Worm (Caenorhabditis elegans) whole organism, midembryonic: ENCODE results near the gene R07B7.6.

ENCODE experiments used
- T22C8.4 ChIP-seq: fragments of 200-800 bp; sonication (Bioruptor generic); IDR thresholded peaks from 2 replicates; pipeline ENCODE4 v1.3.6; 2022; ENCODE audit warnings: missing genetic modification characterization, missing compliant biosample characterization
- cog-1 ChIP-seq: sonication (generic microtip); optimal IDR thresholded peaks from 2 replicates; lab custom pipeline; 2016; ENCODE audit warnings: missing genetic modification characterization, missing compliant biosample characterization
- flt-1 ChIP-seq: fragments of 200-800 bp; sonication (Bioruptor generic); IDR thresholded peaks from 2 replicates; pipeline ENCODE4 v1.3.6; 2022; ENCODE audit warnings: missing genetic modification characterization, missing compliant biosample characterization
- klf-2 ChIP-seq: fragments of 200-800 bp; sonication (Bioruptor generic); conservative IDR thresholded peaks from 2 replicates; pipeline ENCODE4 v1.3.6; 2022; ENCODE audit warnings: missing genetic modification reagents, missing genetic modification characterization, missing compliant biosample characterization
- med-1 ChIP-seq: sonication (generic microtip); optimal IDR thresholded peaks from 2 replicates; lab custom pipeline; 2017; ENCODE audit warnings: missing genetic modification characterization, mild to moderate bottlenecking, missing compliant biosample characterization, antibody characterized with exemption, missing genetic modification reagents; ENCODE audit not compliant: insufficient read depth
- ref-1 ChIP-seq: fragments of 200-800 bp; sonication (Bioruptor generic); conservative IDR thresholded peaks from 2 replicates; pipeline ENCODE4 v1.3.6; 2022; ENCODE audit warnings: missing genetic modification reagents, missing genetic modification characterization, missing compliant biosample characterization
- tab-1 ChIP-seq: fragments of 200-800 bp; sonication (Bioruptor generic); IDR thresholded peaks from 2 replicates; pipeline ENCODE4 v1.3.6; 2022; ENCODE audit warnings: missing genetic modification characterization, missing compliant biosample characterization
- ztf-23 ChIP-seq: fragments of 200-800 bp; sonication (Bioruptor generic); IDR thresholded peaks from 2 replicates; pipeline ENCODE4 v1.3.6; 2022; ENCODE audit warnings: missing genetic modification reagents, missing genetic modification characterization, missing compliant biosample characterization
- ztf-29 ChIP-seq: fragments of 200-800 bp; sonication (Bioruptor generic); IDR thresholded peaks from 2 replicates; pipeline ENCODE4 v1.3.6; 2022; ENCODE audit warnings: missing genetic modification reagents, missing genetic modification characterization, missing compliant biosample characterization

R07B7.6 gene

ce11 chrV:12084216-12084615 lies 9.4 kb upstream of the R07B7.6 start, which contains the start of gene R07B7.8:
Gene R07B7.8 (minus strand): TSS chrV:12084316.
- no peak for TF ChIP-seq ztf-23 (GFP tag; lab: Robert Waterston, UW)
- TF ChIP-seq klf-2 = no peak
- TF ChIP-seq T22C8.4 = no peak
- no peak for TF ChIP-seq flt-1 (GFP tag; lab: Robert Waterston, UW)
- TF ChIP-seq tab-1 (GFP tag; lab: Robert Waterston, UW) = no peak
- TF ChIP-seq med-1 = no peak
- TF ChIP-seq ref-1 (GFP tag; lab: Robert Waterston, UW) = no peak
- TF ChIP-seq ztf-29 (GFP tag; lab: Robert Waterston, UW) = no peak
- no peak for TF ChIP-seq cog-1 (tag; lab: Kevin White, UChicago)

ce11 chrV:12082932-12083331 lies 8.1 kb upstream of the R07B7.6 start, which contains the start of gene R07B7.10:
Gene R07B7.10 (plus strand): TSS chrV:12083216.
- TF ChIP-seq med-1 = no peak
- no peak for TF ChIP-seq T22C8.4
- no peak for TF ChIP-seq ztf-23 (GFP tag; lab: Robert Waterston, UW)
- no peak for TF ChIP-seq tab-1 (GFP tag; lab: Robert Waterston, UW)

- TF ChIP-seq cog-1 (tag; lab: Kevin White, UChicago) = no peak
Observed at ce11 chrV:12080274-12080673, 5.5 kb upstream of the R07B7.6 start, which contains the start of gene R07B7.9. Gene R07B7.9 (minus strand): TSS chrV:12080374.

- TF ChIP-seq ref-1 (GFP tag; lab: Robert Waterston, UW) (no peak), klf-2 (no peak), ztf-29 (GFP tag; lab: Robert Waterston, UW) (no peak), tab-1 (GFP tag; lab: Robert Waterston, UW) (no peak), T22C8.4 (no peak), med-1 (no peak), cog-1 (tag; lab: Kevin White, UChicago) (no peak), ztf-23 (GFP tag; lab: Robert Waterston, UW) (no peak), flt-1 (GFP tag; lab: Robert Waterston, UW) (no peak)
Observed at ce11 chrV:12075983-12076382, 1.2 kb upstream of the R07B7.6 start.

- TF ChIP-seq ztf-29 (GFP tag; lab: Robert Waterston, UW) = no peak
- no peak for TF ChIP-seq tab-1 (GFP tag; lab: Robert Waterston, UW)
- TF ChIP-seq cog-1 (tag; lab: Kevin White, UChicago) = no peak
- no peak for TF ChIP-seq ref-1 (GFP tag; lab: Robert Waterston, UW)
- TF ChIP-seq T22C8.4 = no peak
- TF ChIP-seq flt-1 (GFP tag; lab: Robert Waterston, UW) = no peak
- no peak for TF ChIP-seq klf-2
- TF ChIP-seq med-1 = no peak
- TF ChIP-seq ztf-23 (GFP tag; lab: Robert Waterston, UW) = no peak
Observed at ce11 chrV:12071483-12071882, 3.3 kb downstream of the R07B7.6 start.

- TF ChIP-seq ztf-29 (GFP tag; lab: Robert Waterston, UW) (no peak), ztf-23 (GFP tag; lab: Robert Waterston, UW) (no peak), cog-1 (tag; lab: Kevin White, UChicago) (no peak), med-1 (no peak), T22C8.4 (no peak), tab-1 (GFP tag; lab: Robert Waterston, UW) (no peak), flt-1 (GFP tag; lab: Robert Waterston, UW) (no peak), klf-2 (no peak), ref-1 (GFP tag; lab: Robert Waterston, UW) (no peak)
Observed at ce11 chrV:12070419-12070818, 4.4 kb downstream of the R07B7.6 start, which contains the start of gene kmo-1. Gene kmo-1 (minus strand): TSS chrV:12070519.

ce11 chrV:12068437-12068836 lies 6.3 kb downstream of the R07B7.6 start, which contains the start of gene kmo-2:
Gene kmo-2 (minus strand): TSS chrV:12068537.
- no peak for TF ChIP-seq cog-1 (tag; lab: Kevin White, UChicago)
- no peak for TF ChIP-seq med-1
- no peak for TF ChIP-seq ref-1 (GFP tag; lab: Robert Waterston, UW)
- no peak for TF ChIP-seq T22C8.4
- TF ChIP-seq tab-1 (GFP tag; lab: Robert Waterston, UW) = no peak

ce11 chrV:12065859-12066258 lies 8.9 kb downstream of the R07B7.6 start:
- no peak for TF ChIP-seq T22C8.4
- no peak for TF ChIP-seq klf-2
- no peak for TF ChIP-seq cog-1 (tag; lab: Kevin White, UChicago)
- no peak for TF ChIP-seq ztf-29 (GFP tag; lab: Robert Waterston, UW)
- TF ChIP-seq flt-1 (GFP tag; lab: Robert Waterston, UW) = no peak
- TF ChIP-seq tab-1 (GFP tag; lab: Robert Waterston, UW) = no peak
- no peak for TF ChIP-seq med-1
- no peak for TF ChIP-seq ztf-23 (GFP tag; lab: Robert Waterston, UW)
- TF ChIP-seq ref-1 (GFP tag; lab: Robert Waterston, UW) = no peak

- TF ChIP-seq ztf-29 (GFP tag; lab: Robert Waterston, UW) = no peak
- TF ChIP-seq T22C8.4 = peak; percentile 48; the same call in 1 of the 2 replicates
- TF ChIP-seq ztf-23 (GFP tag; lab: Robert Waterston, UW) = no peak
- TF ChIP-seq flt-1 (GFP tag; lab: Robert Waterston, UW) = 0 out of 2 replicates have a peak, but pooled peaks have one; percentile 46
- TF ChIP-seq tab-1 (GFP tag; lab: Robert Waterston, UW) = no peak
- TF ChIP-seq med-1 = no peak
- no peak for TF ChIP-seq klf-2
- no peak for TF ChIP-seq cog-1 (tag; lab: Kevin White, UChicago)
- no peak for TF ChIP-seq ref-1 (GFP tag; lab: Robert Waterston, UW)
Observed at ce11 chrV:12065369-12065768, 9.4 kb downstream of the R07B7.6 start, which contains the start of gene pqn-53. Gene pqn-53 (minus strand): TSS chrV:12065391.

- TF ChIP-seq flt-1 (GFP tag; lab: Robert Waterston, UW) (0 out of 2 replicates have a peak, but pooled peaks have one; percentile 29), ztf-29 (GFP tag; lab: Robert Waterston, UW) (no peak), cog-1 (tag; lab: Kevin White, UChicago) (no peak), ztf-23 (GFP tag; lab: Robert Waterston, UW) (0 out of 2 replicates have a peak, but pooled peaks have one; percentile 31), ref-1 (GFP tag; lab: Robert Waterston, UW) (no peak), klf-2 (no peak)
Observed at ce11 chrV:12063036-12063435, 11.8 kb downstream of the R07B7.6 start, which contains the start of gene clh-6. Gene clh-6 (minus strand): TSS chrV:12063368.
